Worm (Caenorhabditis elegans): ENCODE data around the gene sri-72.

DNA sequence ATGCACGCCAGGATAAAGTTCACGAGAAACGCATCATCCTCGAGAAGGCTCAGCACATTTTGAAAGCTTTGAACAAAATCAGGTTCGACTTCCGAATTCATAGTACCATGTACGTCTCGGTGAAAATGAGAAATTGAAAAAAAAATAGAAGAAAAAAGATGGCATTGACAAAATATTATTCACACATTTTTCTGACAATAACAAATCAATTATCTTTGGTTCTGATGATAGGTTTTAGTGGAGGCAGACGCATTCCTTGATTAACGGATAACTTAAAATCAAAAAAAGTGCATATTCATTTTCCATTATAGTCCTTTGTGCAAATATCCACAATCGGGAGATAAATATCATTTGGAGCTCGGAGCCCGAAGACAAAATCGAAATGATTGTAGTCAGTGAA, 46.5 kb downstream of the sri-72 start, which contains the start of gene srw-107:
- TF ChIP-seq ama-1 (optimal IDR thresholded peaks at IDR 0.05) = no peak
- no peak for TF ChIP-seq ceh-13 (GFP tag; optimal IDR thresholded peaks at IDR 0.05)
- no peak for TF ChIP-seq flt-1 (GFP tag; IDR thresholded peaks at IDR 0.05)
- no peak for TF ChIP-seq sea-1 (GFP tag; conservative IDR thresholded peaks at IDR 0.05)
- TF ChIP-seq ceh-36 (tag; optimal IDR thresholded peaks at IDR 0.05) = no peak

Measured in whole organism, early embryonic.